Fruit fly (Drosophila melanogaster) whole organism, adult: ENCODE measurements around the gene CG9500.

Experiments
- CG1620 ChIP-seq: fragments of 200-800 bp; sonication (Bioruptor generic); optimal IDR thresholded peaks from 2 replicates; lab custom pipeline; 2016; ENCODE audit warnings: missing biosample characterization, missing genetic modification characterization
- CG7045 ChIP-seq: fragments of 200-800 bp; sonication (Bioruptor generic); optimal IDR thresholded peaks from 2 replicates; lab custom pipeline; 2017; ENCODE audit warnings: missing biosample characterization, mild to moderate bottlenecking, missing genetic modification characterization
- Crg-1 ChIP-seq: fragments of 200-800 bp; sonication (Bioruptor generic); optimal IDR thresholded peaks from 2 replicates; lab custom pipeline; 2016; ENCODE audit warnings: missing biosample characterization, missing genetic modification characterization
- Hr96 ChIP-seq: fragments of 200-800 bp; sonication (Bioruptor generic); optimal IDR thresholded peaks from 2 replicates; lab custom pipeline; 2016; ENCODE audit warnings: missing biosample characterization, missing genetic modification characterization
- Mnt ChIP-seq: fragments of 200-800 bp; sonication (Bioruptor generic); optimal IDR thresholded peaks from 2 replicates; lab custom pipeline; 2016; ENCODE audit warnings: missing biosample characterization, mild to moderate bottlenecking, missing genetic modification characterization

DNA sequence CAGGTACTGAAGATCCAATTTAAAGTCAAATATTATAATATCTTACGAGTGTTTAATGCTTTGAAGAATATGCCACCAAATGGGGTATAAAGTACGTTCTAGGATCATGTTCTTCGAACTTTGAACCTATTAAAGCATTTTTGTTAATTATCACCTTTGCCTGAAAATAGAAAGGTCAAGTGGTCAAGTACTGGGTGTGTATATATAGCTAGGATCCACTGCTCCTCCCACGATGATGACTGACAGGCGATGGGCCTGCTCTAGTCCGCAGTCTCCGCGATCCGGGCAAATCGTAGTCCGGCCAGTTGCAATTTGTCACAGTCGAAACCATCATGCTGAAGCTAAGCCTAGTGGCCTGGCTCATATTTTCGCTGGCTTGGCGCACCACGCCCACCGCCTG lies 22.8 kb upstream of the CG9500 start, which contains the start of gene Nepl5:
- TF ChIP-seq Crg-1 (no peak), Mnt (GFP tag; lab: Kevin White, UChicago) (no peak), Hr96 (GFP tag; lab: Kevin White, UChicago) (no peak), CG7045 (GFP tag; lab: Kevin White, UChicago) (no peak), CG1620 (GFP tag; lab: Kevin White, UChicago) (no peak)
